Worm (Caenorhabditis elegans): ENCODE measurements around the gene ubc-7.

- TF ChIP-seq him-1 (tag; optimal IDR thresholded peaks at IDR 0.05) (no peak), dao-5 (tag; optimal IDR thresholded peaks at IDR 0.05) (no peak), W03F9.2 (tag; optimal IDR thresholded peaks at IDR 0.05) (no peak)
These were observed 38.6 kb upstream of the ubc-7 start for ce11 chrIII:9669546-9669945.
